Fruit fly (Drosophila melanogaster): ENCODE results near the gene CG8925.

CG8925 gene

dm6 chr3R:16224415-16225165, 52.8 kb downstream of the CG8925 start:
- TF ChIP-seq dl (GFP tag; optimal IDR thresholded peaks at IDR 0.05; ENCODE audit: insufficient read depth in 1 of 2, partially characterized antibody in 2 of 2) (peak; percentile 78 to 85), rgr (GFP tag; optimal IDR thresholded peaks at IDR 0.05) (peak; percentile 93), lola (GFP tag; optimal IDR thresholded peaks at IDR 0.05) (no peak), GATAd (GFP tag; optimal IDR thresholded peaks at IDR 0.05) (peak; percentile 30), Hr83 (GFP tag; optimal IDR thresholded peaks at IDR 0.05; ENCODE audit: poor library complexity, severe bottlenecking) (peak; percentile 55), usp (GFP tag; optimal IDR thresholded peaks at IDR 0.05) (no peak), OdsH (GFP tag; optimal IDR thresholded peaks at IDR 0.05) (peak; percentile 91), jim (GFP tag; optimal IDR thresholded peaks at IDR 0.05) (no peak), ey (GFP tag; optimal IDR thresholded peaks at IDR 0.05) (peak; percentile 94), h (GFP tag; optimal IDR thresholded peaks at IDR 0.05) (peak; percentile 94), woc (GFP tag; optimal IDR thresholded peaks at IDR 0.05) (peak; percentile 81), Rel (GFP tag; optimal IDR thresholded peaks at IDR 0.05) (peak; percentile 72), Rel (tag; optimal IDR thresholded peaks at IDR 0.05) (peak; percentile 79), Mio (GFP tag; optimal IDR thresholded peaks at IDR 0.05) (peak; percentile 26), CrebA (GFP tag; optimal IDR thresholded peaks at IDR 0.05; ENCODE audit: borderline replicate concordance) (no peak), Dfd (GFP tag; optimal IDR thresholded peaks at IDR 0.05) (no peak), Hr78 (GFP tag; optimal IDR thresholded peaks at IDR 0.05) (no peak), Jra (GFP tag; optimal IDR thresholded peaks at IDR 0.05) (peak; percentile 74), Vsx2 (GFP tag; optimal IDR thresholded peaks at IDR 0.05; ENCODE audit: partially characterized antibody) (peak; percentile 40), br (GFP tag; optimal IDR thresholded peaks at IDR 0.05) (peak; percentile 89), tai (GFP tag; optimal IDR thresholded peaks at IDR 0.05) (peak; percentile 73), fru (GFP tag; optimal IDR thresholded peaks at IDR 0.05) (peak; percentile 93), sage (GFP tag; optimal IDR thresholded peaks at IDR 0.05) (peak; percentile 63), foxo (GFP tag; optimal IDR thresholded peaks at IDR 0.05) (peak; percentile 74 to 91), dsf (GFP tag; optimal IDR thresholded peaks at IDR 0.05; ENCODE audit: borderline replicate concordance) (peak; percentile 68), Dif (GFP tag; optimal IDR thresholded peaks at IDR 0.05; ENCODE audit: partially characterized antibody) (peak; percentile 91), CG32264 (GFP tag; optimal IDR thresholded peaks at IDR 0.05) (peak; percentile 88), N (GFP tag; optimal IDR thresholded peaks at IDR 0.05) (peak; percentile 47), psq (GFP tag; optimal IDR thresholded peaks at IDR 0.05) (peak; percentile 79), Myc (optimal IDR thresholded peaks at IDR 0.05) (no peak), CG9705 (GFP tag; optimal IDR thresholded peaks at IDR 0.05) (peak; percentile 2), dmrt93B (GFP tag; optimal IDR thresholded peaks at IDR 0.05) (peak; percentile 73), sv (GFP tag; optimal IDR thresholded peaks at IDR 0.05) (peak; percentile 94), HLH106 (tag; optimal IDR thresholded peaks at IDR 0.05) (peak; percentile 81), brk (GFP tag; optimal IDR thresholded peaks at IDR 0.05) (peak; percentile 90), pan (optimal IDR thresholded peaks at IDR 0.05) (no peak), Hnf4 (GFP tag; optimal IDR thresholded peaks at IDR 0.05) (peak; percentile 82), Abd-B (GFP tag; optimal IDR thresholded peaks at IDR 0.05) (no peak), Sp1 (GFP tag; optimal IDR thresholded peaks at IDR 0.05) (peak; percentile 85)

dm6 chr3R:16225351-16225750, 53.6 kb downstream of the CG8925 start, which contains the start of gene tara:
TSS of gene tara (plus strand) at chr3R:16225651.
- TF ChIP-seq dl (GFP tag; optimal IDR thresholded peaks at IDR 0.05; ENCODE audit: insufficient read depth in 1 of 2, partially characterized antibody in 2 of 2) (no peak), Mio (GFP tag; optimal IDR thresholded peaks at IDR 0.05) (no peak), lola (GFP tag; optimal IDR thresholded peaks at IDR 0.05) (no peak), jim (GFP tag; optimal IDR thresholded peaks at IDR 0.05) (no peak), N (GFP tag; optimal IDR thresholded peaks at IDR 0.05) (no peak), Sp1 (GFP tag; optimal IDR thresholded peaks at IDR 0.05) (no peak), psq (GFP tag; optimal IDR thresholded peaks at IDR 0.05) (no peak), Hnf4 (GFP tag; optimal IDR thresholded peaks at IDR 0.05) (no peak), dsf (GFP tag; optimal IDR thresholded peaks at IDR 0.05; ENCODE audit: borderline replicate concordance) (no peak), ey (GFP tag; optimal IDR thresholded peaks at IDR 0.05) (no peak), fru (GFP tag; optimal IDR thresholded peaks at IDR 0.05) (no peak), Dfd (GFP tag; optimal IDR thresholded peaks at IDR 0.05) (no peak), sage (GFP tag; optimal IDR thresholded peaks at IDR 0.05) (no peak), Myc (optimal IDR thresholded peaks at IDR 0.05) (no peak), h (GFP tag; optimal IDR thresholded peaks at IDR 0.05) (no peak), brk (GFP tag; optimal IDR thresholded peaks at IDR 0.05) (no peak), woc (GFP tag; optimal IDR thresholded peaks at IDR 0.05) (no peak), dmrt93B (GFP tag; optimal IDR thresholded peaks at IDR 0.05) (no peak), Jra (GFP tag; optimal IDR thresholded peaks at IDR 0.05) (no peak)

Measured in whole organism, wandering third instar larva.